Worm (Caenorhabditis elegans) whole organism, young adult: Measurements from ENCODE around the gene R07B7.9.

Experiments
- B0261.1 ChIP-seq: sonication (generic microtip); optimal IDR thresholded peaks from 2 replicates; lab custom pipeline; 2016; ENCODE audit warnings: mild to moderate bottlenecking, missing genetic modification characterization, moderate library complexity, missing compliant biosample characterization
- B0336.3 ChIP-seq: fragments of 200-800 bp; sonication (Bioruptor generic); IDR thresholded peaks from 2 replicates; pipeline ENCODE4 v1.3.6; 2022; ENCODE audit warnings: missing genetic modification characterization, missing compliant biosample characterization
- F10E7.11 ChIP-seq: sonication (generic microtip); optimal IDR thresholded peaks from 2 replicates; lab custom pipeline; 2017; ENCODE audit warnings: mild to moderate bottlenecking, missing genetic modification characterization, moderate library complexity, missing compliant biosample characterization
- F22D6.2 ChIP-seq: sonication (generic microtip); optimal IDR thresholded peaks from 2 replicates; lab custom pipeline; 2016; ENCODE audit warnings: mild to moderate bottlenecking, missing genetic modification characterization, missing compliant biosample characterization
- F23B12.7 ChIP-seq: sonication (generic microtip); optimal IDR thresholded peaks from 2 replicates; lab custom pipeline; 2017; ENCODE audit warnings: missing genetic modification characterization, mild to moderate bottlenecking, missing compliant biosample characterization, antibody characterized with exemption, moderate library complexity; ENCODE audit not compliant: insufficient read depth
- F49E8.2 ChIP-seq: sonication (generic microtip); optimal IDR thresholded peaks from 3 replicates; lab custom pipeline; 2017; ENCODE audit warnings: missing genetic modification characterization, mild to moderate bottlenecking, missing compliant biosample characterization, antibody characterized with exemption, moderate library complexity; ENCODE audit not compliant: insufficient read depth
- T07F8.4 ChIP-seq: sonication (generic microtip); optimal IDR thresholded peaks from 2 replicates; lab custom pipeline; 2016; ENCODE audit warnings: mild to moderate bottlenecking, missing genetic modification characterization, moderate library complexity, missing compliant biosample characterization
- akir-1 ChIP-seq: fragments of 200-800 bp; sonication (Bioruptor generic); optimal IDR thresholded peaks from 2 replicates; lab custom pipeline; 2018; ENCODE audit warnings: mild to moderate bottlenecking, missing genetic modification characterization, moderate library complexity, missing compliant biosample characterization
- aptf-2 ChIP-seq: fragments of 200-800 bp; sonication (Bioruptor generic); conservative IDR thresholded peaks from 2 replicates; pipeline ENCODE4 v1.3.6; 2022; ENCODE audit warnings: missing genetic modification reagents, missing genetic modification characterization, missing compliant biosample characterization
- atf-7 ChIP-seq: sonication (generic microtip); optimal IDR thresholded peaks from 2 replicates; lab custom pipeline; 2017; ENCODE audit warnings: mild to moderate bottlenecking, missing genetic modification characterization, missing compliant biosample characterization
- athp-1 ChIP-seq: sonication (generic microtip); optimal IDR thresholded peaks from 2 replicates; lab custom pipeline; 2017; ENCODE audit warnings: mild to moderate bottlenecking, missing genetic modification characterization, missing compliant biosample characterization
- bed-1 ChIP-seq: fragments of 200-800 bp; sonication (Bioruptor generic); IDR thresholded peaks from 2 replicates; pipeline ENCODE4 v1.3.6; 2022; ENCODE audit warnings: missing genetic modification reagents, missing genetic modification characterization, missing compliant biosample characterization
- cebp-1 ChIP-seq, 2 experiments: fragments of 200-800 bp in 1 of 2; sonication (Bioruptor generic) in 1 of 2; sonication (generic microtip) in 1 of 2; IDR thresholded peaks in 1 of 2; optimal IDR thresholded peaks in 1 of 2; 2 replicates each; pipeline versions ENCODE4 v1.3.6 to Lab custom; 2017 to 2022; ENCODE audit warnings: missing compliant biosample characterization in 2 of 2, missing genetic modification characterization in 2 of 2, mild to moderate bottlenecking in 1 of 2, missing genetic modification reagents in 1 of 2, moderate library complexity in 1 of 2
- cebp-2 ChIP-seq: fragments of 200-800 bp; sonication (Bioruptor generic); IDR thresholded peaks from 2 replicates; pipeline ENCODE4 v1.3.6; 2022; ENCODE audit warnings: missing genetic modification characterization, missing compliant biosample characterization
- ceh-91 ChIP-seq: fragments of 200-800 bp; sonication (Bioruptor generic); IDR thresholded peaks from 2 replicates; pipeline ENCODE4 v1.3.6; 2022; ENCODE audit warnings: missing genetic modification reagents, missing genetic modification characterization, missing compliant biosample characterization
- dpff-1 ChIP-seq: sonication (generic microtip); optimal IDR thresholded peaks from 2 replicates; lab custom pipeline; 2017; ENCODE audit warnings: mild to moderate bottlenecking, missing genetic modification characterization, missing compliant biosample characterization
- efl-1 ChIP-seq: fragments of 150-350 bp; optimal IDR thresholded peaks from 2 replicates; lab custom pipeline; 2014; ENCODE audit warnings: missing biosample characterization, missing genetic modification reagents, missing genetic modification characterization
- egrh-3 ChIP-seq: fragments of 200-800 bp; sonication (Bioruptor generic); IDR thresholded peaks from 2 replicates; pipeline ENCODE4 v1.3.6; 2022; ENCODE audit warnings: missing genetic modification reagents, missing genetic modification characterization, missing compliant biosample characterization
- ets-4 ChIP-seq: fragments of 200-800 bp; sonication (Bioruptor generic); optimal IDR thresholded peaks from 2 replicates; lab custom pipeline; 2018; ENCODE audit warnings: mild to moderate bottlenecking, missing genetic modification characterization, missing compliant biosample characterization
- fkh-3 ChIP-seq: sonication (generic microtip); optimal IDR thresholded peaks from 2 replicates; lab custom pipeline; 2016; ENCODE audit warnings: mild to moderate bottlenecking, missing genetic modification characterization, missing compliant biosample characterization
- gei-17 ChIP-seq: fragments of 200-800 bp; sonication (Bioruptor generic); optimal IDR thresholded peaks from 2 replicates; lab custom pipeline; 2018; ENCODE audit warnings: mild to moderate bottlenecking, missing genetic modification characterization, missing compliant biosample characterization
- him-1 ChIP-seq: sonication (generic microtip); optimal IDR thresholded peaks from 2 replicates; lab custom pipeline; 2016; ENCODE audit warnings: missing genotype, missing genetic modification reagents, missing genetic modification characterization, missing compliant biosample characterization
- hrde-1 ChIP-seq: sonication (generic microtip); optimal IDR thresholded peaks from 2 replicates; lab custom pipeline; 2016; ENCODE audit warnings: missing genetic modification characterization, mild to moderate bottlenecking, missing compliant biosample characterization, moderate library complexity, missing genotype, missing genetic modification reagents, borderline replicate concordance
- hsf-1 ChIP-seq: fragments of 200-800 bp; sonication (Bioruptor generic); IDR thresholded peaks from 2 replicates; pipeline ENCODE4 v1.3.6; 2022; ENCODE audit warnings: missing genetic modification reagents, missing genetic modification characterization, missing compliant biosample characterization
- let-526 ChIP-seq: fragments of 200-800 bp; sonication (Bioruptor generic); IDR thresholded peaks from 2 replicates; pipeline ENCODE4 v1.3.6; 2022; ENCODE audit warnings: missing genetic modification reagents, missing genetic modification characterization, missing compliant biosample characterization
- lin-40 ChIP-seq: sonication (generic microtip); optimal IDR thresholded peaks from 2 replicates; lab custom pipeline; 2016; ENCODE audit warnings: missing genetic modification characterization, mild to moderate bottlenecking, missing compliant biosample characterization, missing genotype, missing genetic modification reagents
- madf-10 ChIP-seq: sonication (generic microtip); optimal IDR thresholded peaks from 2 replicates; lab custom pipeline; 2016; ENCODE audit warnings: mild to moderate bottlenecking, missing genetic modification characterization, missing compliant biosample characterization
- madf-6 ChIP-seq: fragments of 200-800 bp; sonication (Bioruptor generic); IDR thresholded peaks from 2 replicates; pipeline ENCODE4 v1.3.6; 2022; ENCODE audit warnings: missing genetic modification reagents, missing genetic modification characterization, missing compliant biosample characterization
- mcd-1 ChIP-seq: fragments of 200-800 bp; sonication (Bioruptor generic); IDR thresholded peaks from 2 replicates; pipeline ENCODE4 v1.3.6; 2022; ENCODE audit warnings: missing genetic modification reagents, missing genetic modification characterization, missing compliant biosample characterization
- mes-4 ChIP-seq: sonication (generic microtip); optimal IDR thresholded peaks from 2 replicates; lab custom pipeline; 2016; ENCODE audit warnings: missing genotype, missing genetic modification characterization, missing compliant biosample characterization
- mxl-1 ChIP-seq: sonication (generic microtip); optimal IDR thresholded peaks from 2 replicates; lab custom pipeline; 2016; ENCODE audit warnings: missing genetic modification characterization, missing compliant biosample characterization
- nhr-90 ChIP-seq: sonication (generic microtip); optimal IDR thresholded peaks from 2 replicates; lab custom pipeline; 2016; ENCODE audit warnings: missing genotype, mild to moderate bottlenecking, missing genetic modification characterization, missing compliant biosample characterization
- sea-2 ChIP-seq: fragments of 200-800 bp; sonication (Bioruptor generic); IDR thresholded peaks from 2 replicates; pipeline ENCODE4 v1.3.6; 2022; ENCODE audit warnings: missing genetic modification characterization, missing compliant biosample characterization
- tbx-9 ChIP-seq: sonication (generic microtip); optimal IDR thresholded peaks from 2 replicates; lab custom pipeline; 2016; ENCODE audit warnings: borderline replicate concordance, missing genetic modification characterization, inconsistent platforms, missing compliant biosample characterization
- unc-130 ChIP-seq: sonication (generic microtip); optimal IDR thresholded peaks from 2 replicates; lab custom pipeline; 2016; ENCODE audit warnings: missing genetic modification reagents, missing genetic modification characterization, missing compliant biosample characterization
- zim-3 ChIP-seq: sonication (generic microtip); optimal IDR thresholded peaks from 2 replicates; lab custom pipeline; 2017; ENCODE audit warnings: mild to moderate bottlenecking, missing genetic modification characterization, moderate library complexity, missing compliant biosample characterization
- ztf-25 ChIP-seq: fragments of 200-800 bp; sonication (Bioruptor generic); IDR thresholded peaks from 2 replicates; pipeline ENCODE4 v1.3.6; 2022; ENCODE audit warnings: missing genetic modification reagents, missing genetic modification characterization, missing compliant biosample characterization
- ztf-26 ChIP-seq: sonication (generic microtip); optimal IDR thresholded peaks from 2 replicates; lab custom pipeline; 2017; ENCODE audit warnings: missing genetic modification characterization, missing compliant biosample characterization
- ztf-3 ChIP-seq: fragments of 200-800 bp; sonication (Bioruptor generic); optimal IDR thresholded peaks from 2 replicates; lab custom pipeline; 2018; ENCODE audit warnings: mild to moderate bottlenecking, missing genetic modification characterization, missing compliant biosample characterization

Gene R07B7.9

ce11 chrV:12080274-12080673, at the start of gene R07B7.9:
R07B7.9 (minus strand) TSS chrV:12080374.
- TF ChIP-seq ztf-26 (tag; lab: Kevin White, UChicago) (no peak), unc-130 (GFP tag; lab: Kevin White, UChicago) (no peak), bed-1 (GFP tag; lab: Robert Waterston, UW) (no peak), cebp-2 (GFP tag; lab: Robert Waterston, UW) (no peak), fkh-3 (tag; lab: Kevin White, UChicago) (no peak), ceh-91 (no peak), nhr-90 (tag; lab: Kevin White, UChicago) (no peak), tbx-9 (tag; lab: Kevin White, UChicago) (no peak)

ce11 chrV:12121274-12121673, 41.1 kb upstream of the R07B7.9 start, which contains the start of gene C13C4.6:
C13C4.6 (plus strand) TSS chrV:12121574.
- TF ChIP-seq T07F8.4 (tag; lab: Kevin White, UChicago) (no peak), mes-4 (tag; lab: Kevin White, UChicago) (no peak), him-1 (no peak), F23B12.7 (tag; lab: Kevin White, UChicago) (no peak), sea-2 (GFP tag; lab: Robert Waterston, UW) (no peak), mcd-1 (GFP tag; lab: Robert Waterston, UW) (no peak), gei-17 (GFP tag; lab: Kevin White, UChicago) (no peak), ets-4 (GFP tag; lab: Kevin White, UChicago) (no peak), ztf-3 (no peak), B0261.1 (no peak), mxl-1 (no peak), F49E8.2 (tag; lab: Kevin White, UChicago) (no peak), ztf-26 (tag; lab: Kevin White, UChicago) (no peak), akir-1 (no peak), efl-1 (no peak), hrde-1 (tag; lab: Kevin White, UChicago) (no peak)

ce11 chrV:12120381-12120780, 40.2 kb upstream of the R07B7.9 start, which contains the start of gene C13C4.7:
C13C4.7 (minus strand) TSS chrV:12120481.
- TF ChIP-seq let-526 (no peak), F22D6.2 (tag; lab: Kevin White, UChicago) (no peak), egrh-3 (GFP tag; lab: Robert Waterston, UW) (no peak), F23B12.7 (tag; lab: Kevin White, UChicago) (no peak), madf-10 (tag; lab: Kevin White, UChicago) (no peak), lin-40 (tag; lab: Kevin White, UChicago) (no peak), cebp-1 (GFP tag; IDR thresholded peaks at IDR 0.05; lab: Robert Waterston, UW) (no peak), cebp-1 (tag; optimal IDR thresholded peaks at IDR 0.05; lab: Kevin White, UChicago) (no peak), athp-1 (tag; lab: Kevin White, UChicago) (no peak), hsf-1 (GFP tag; lab: Robert Waterston, UW) (no peak), madf-6 (GFP tag; lab: Robert Waterston, UW) (no peak), dpff-1 (no peak), efl-1 (no peak), atf-7 (tag; lab: Kevin White, UChicago) (no peak), B0336.3 (no peak), zim-3 (no peak), aptf-2 (GFP tag; lab: Robert Waterston, UW) (no peak), ztf-3 (no peak), ztf-25 (GFP tag; lab: Robert Waterston, UW) (no peak), F10E7.11 (tag; lab: Kevin White, UChicago) (no peak)
